Worm (Caenorhabditis elegans): ENCODE measurements around the gene R07B7.2.

DNA sequence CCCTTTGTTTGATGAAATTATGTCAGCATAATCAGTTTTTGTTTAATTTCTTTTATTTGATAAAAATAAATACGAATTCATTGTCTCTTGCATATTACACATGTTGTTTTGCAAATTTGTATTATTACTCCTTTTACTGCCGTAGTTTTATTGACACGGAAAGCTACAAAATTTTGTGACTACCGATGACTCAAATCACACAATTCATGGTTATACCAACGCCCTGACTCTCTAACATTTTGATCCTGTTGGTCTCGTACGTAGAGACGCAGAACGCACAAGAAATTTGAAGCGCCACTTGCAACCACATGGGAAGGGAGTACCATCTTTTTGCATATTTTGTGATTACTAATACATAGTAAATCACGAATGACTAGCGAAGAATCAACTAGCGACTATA, 36.3 kb upstream of the R07B7.2 start, which contains the start of gene nhr-207:
- TF ChIP-seq tbx-11 (GFP tag; IDR thresholded peaks at IDR 0.05) (no peak), ama-1 (optimal IDR thresholded peaks at IDR 0.05) (no peak), aly-1 (tag; optimal IDR thresholded peaks at IDR 0.05) (no peak), scrt-1 (GFP tag; IDR thresholded peaks at IDR 0.05) (no peak), hmg-4 (GFP tag; optimal IDR thresholded peaks at IDR 0.05) (no peak), F13C5.2 (tag; optimal IDR thresholded peaks at IDR 0.05) (no peak), ceh-13 (GFP tag; optimal IDR thresholded peaks at IDR 0.05) (no peak), flt-1 (GFP tag; IDR thresholded peaks at IDR 0.05) (no peak), ceh-36 (tag; optimal IDR thresholded peaks at IDR 0.05) (no peak), tra-4 (tag; optimal IDR thresholded peaks at IDR 0.05) (no peak), B0310.2 (tag; optimal IDR thresholded peaks at IDR 0.05) (no peak), pes-1 (GFP tag; IDR thresholded peaks at IDR 0.05) (no peak), ets-7 (tag; optimal IDR thresholded peaks at IDR 0.05) (no peak), tbx-37 (GFP tag; conservative IDR thresholded peaks at IDR 0.05) (no peak)

All from whole organism, early embryonic.